Fruit fly (Drosophila melanogaster): Measurements from ENCODE around the gene CG15754.

CG15754 gene

dm6 chrX:13563483-13564443 lies 36.0 kb downstream of the CG15754 start, which contains the start of the genes CG46311 and Tpst (continued):
- TF ChIP-seq sqz (GFP tag; optimal IDR thresholded peaks at IDR 0.05) (no peak), tup (GFP tag; optimal IDR thresholded peaks at IDR 0.05) (no peak), Jarid2 (GFP tag; optimal IDR thresholded peaks at IDR 0.05) (peak; percentile 78), CG7745 (tag; optimal IDR thresholded peaks at IDR 0.05) (no peak), H2.0 (GFP tag; IDR thresholded peaks at IDR 0.05) (peak; percentile 17; the same call in 1 of the 2 replicates), disco-r (GFP tag; optimal IDR thresholded peaks at IDR 0.05) (no peak), BEAF-32 (GFP tag; optimal IDR thresholded peaks at IDR 0.05) (peak; percentile 48), shn (GFP tag; optimal IDR thresholded peaks at IDR 0.05) (peak; percentile 51), NC2α (GFP tag; optimal IDR thresholded peaks at IDR 0.05) (peak; percentile 46), CG10209 (GFP tag; optimal IDR thresholded peaks at IDR 0.05) (peak; percentile 36), CG9215 (GFP tag; IDR thresholded peaks at IDR 0.05) (peak; percentile 10), row (GFP tag; IDR thresholded peaks at IDR 0.05) (peak; percentile 21; the same call in 1 of the 3 replicates), CG7372 (GFP tag; IDR thresholded peaks at IDR 0.05) (peak; percentile 33; the same call in 1 of the 2 replicates), Hr78 (GFP tag; optimal IDR thresholded peaks at IDR 0.05) (no peak), CG14965 (GFP tag; optimal IDR thresholded peaks at IDR 0.05; ENCODE audit: borderline replicate concordance) (peak; percentile 83), Nf-YA (GFP tag; IDR thresholded peaks at IDR 0.05) (no peak), ato (GFP tag; IDR thresholded peaks at IDR 0.05; ENCODE audit: partially characterized antibody) (no peak), CG13894 (tag; optimal IDR thresholded peaks at IDR 0.05) (no peak), Ets65A (GFP tag) (peak; percentile 96), CG3407 (GFP tag; optimal IDR thresholded peaks at IDR 0.05) (no peak), hb (GFP tag; IDR thresholded peaks at IDR 0.05; ENCODE audit: partially characterized antibody) (no peak), CG4854 (GFP tag; optimal IDR thresholded peaks at IDR 0.05) (peak; percentile 22), CG11456 (GFP tag; IDR thresholded peaks at IDR 0.05) (peak; percentile 93), kay (GFP tag; optimal IDR thresholded peaks at IDR 0.05) (no peak), CG7556 (GFP tag; optimal IDR thresholded peaks at IDR 0.05) (peak; percentile 20), CG31365 (tag; optimal IDR thresholded peaks at IDR 0.05) (no peak), CG17361 (GFP tag; IDR thresholded peaks at IDR 0.05) (peak; percentile 39; the same call in 2 of the 3 replicates), CG10274 (GFP tag; optimal IDR thresholded peaks at IDR 0.05) (no peak), Mrtf (GFP tag; IDR thresholded peaks at IDR 0.05) (peak; percentile 54; the same call in 2 of the 3 replicates), CG2889 (GFP tag; IDR thresholded peaks at IDR 0.05) (no peak), croc (GFP tag; conservative IDR thresholded peaks at IDR 0.05) (peak; percentile 13; the same call in 1 of the 3 replicates), Fer1 (GFP tag; optimal IDR thresholded peaks at IDR 0.05) (peak; percentile 44), dimm (GFP tag; IDR thresholded peaks at IDR 0.05) (no peak), CG6854 (GFP tag; optimal IDR thresholded peaks at IDR 0.05) (no peak), CG1647 (GFP tag; optimal IDR thresholded peaks at IDR 0.05) (peak; percentile 28), CG10321 (GFP tag; IDR thresholded peaks at IDR 0.05) (0 out of 2 replicates have a peak, but pooled peaks have one; percentile 41), CG10462 (GFP tag; optimal IDR thresholded peaks at IDR 0.05) (no peak), ci (GFP tag; IDR thresholded peaks at IDR 0.05) (peak; percentile 75), run (tag; optimal IDR thresholded peaks at IDR 0.05) (no peak), Atf-2 (GFP tag; optimal IDR thresholded peaks at IDR 0.05) (peak; percentile 31), CG14667 (GFP tag; IDR thresholded peaks at IDR 0.05) (peak; percentile 51), zen (tag; optimal IDR thresholded peaks at IDR 0.05) (peak; percentile 26), CG43689 (GFP tag; IDR thresholded peaks at IDR 0.05) (no peak), Aef1 (GFP tag; IDR thresholded peaks at IDR 0.05) (peak; percentile 45; the same call in 2 of the 3 replicates), sim (GFP tag; IDR thresholded peaks at IDR 0.05) (no peak), CG33557 (GFP tag; optimal IDR thresholded peaks at IDR 0.05) (peak; percentile 4), caup (GFP tag; optimal IDR thresholded peaks at IDR 0.05; ENCODE audit: severe bottlenecking) (peak; percentile 61), odd (GFP tag; optimal IDR thresholded peaks at IDR 0.05) (no peak)

Measured in whole organism, embryonic.